Worm (Caenorhabditis elegans) whole organism, midembryonic: ENCODE measurements around the gene F49H12.2.

Experiments
- T22C8.4 ChIP-seq: fragments of 200-800 bp; sonication (Bioruptor generic); IDR thresholded peaks from 2 replicates; pipeline ENCODE4 v1.3.6; 2022; ENCODE audit warnings: missing genetic modification characterization, missing compliant biosample characterization
- cog-1 ChIP-seq: sonication (generic microtip); optimal IDR thresholded peaks from 2 replicates; lab custom pipeline; 2016; ENCODE audit warnings: missing genetic modification characterization, missing compliant biosample characterization
- flt-1 ChIP-seq: fragments of 200-800 bp; sonication (Bioruptor generic); IDR thresholded peaks from 2 replicates; pipeline ENCODE4 v1.3.6; 2022; ENCODE audit warnings: missing genetic modification characterization, missing compliant biosample characterization
- klf-2 ChIP-seq: fragments of 200-800 bp; sonication (Bioruptor generic); conservative IDR thresholded peaks from 2 replicates; pipeline ENCODE4 v1.3.6; 2022; ENCODE audit warnings: missing genetic modification reagents, missing genetic modification characterization, missing compliant biosample characterization
- med-1 ChIP-seq: sonication (generic microtip); optimal IDR thresholded peaks from 2 replicates; lab custom pipeline; 2017; ENCODE audit warnings: missing genetic modification characterization, mild to moderate bottlenecking, missing compliant biosample characterization, antibody characterized with exemption, missing genetic modification reagents; ENCODE audit not compliant: insufficient read depth
- ref-1 ChIP-seq: fragments of 200-800 bp; sonication (Bioruptor generic); conservative IDR thresholded peaks from 2 replicates; pipeline ENCODE4 v1.3.6; 2022; ENCODE audit warnings: missing genetic modification reagents, missing genetic modification characterization, missing compliant biosample characterization
- tab-1 ChIP-seq: fragments of 200-800 bp; sonication (Bioruptor generic); IDR thresholded peaks from 2 replicates; pipeline ENCODE4 v1.3.6; 2022; ENCODE audit warnings: missing genetic modification characterization, missing compliant biosample characterization
- ztf-23 ChIP-seq: fragments of 200-800 bp; sonication (Bioruptor generic); IDR thresholded peaks from 2 replicates; pipeline ENCODE4 v1.3.6; 2022; ENCODE audit warnings: missing genetic modification reagents, missing genetic modification characterization, missing compliant biosample characterization
- ztf-29 ChIP-seq: fragments of 200-800 bp; sonication (Bioruptor generic); IDR thresholded peaks from 2 replicates; pipeline ENCODE4 v1.3.6; 2022; ENCODE audit warnings: missing genetic modification reagents, missing genetic modification characterization, missing compliant biosample characterization

Gene F49H12.2

DNA sequence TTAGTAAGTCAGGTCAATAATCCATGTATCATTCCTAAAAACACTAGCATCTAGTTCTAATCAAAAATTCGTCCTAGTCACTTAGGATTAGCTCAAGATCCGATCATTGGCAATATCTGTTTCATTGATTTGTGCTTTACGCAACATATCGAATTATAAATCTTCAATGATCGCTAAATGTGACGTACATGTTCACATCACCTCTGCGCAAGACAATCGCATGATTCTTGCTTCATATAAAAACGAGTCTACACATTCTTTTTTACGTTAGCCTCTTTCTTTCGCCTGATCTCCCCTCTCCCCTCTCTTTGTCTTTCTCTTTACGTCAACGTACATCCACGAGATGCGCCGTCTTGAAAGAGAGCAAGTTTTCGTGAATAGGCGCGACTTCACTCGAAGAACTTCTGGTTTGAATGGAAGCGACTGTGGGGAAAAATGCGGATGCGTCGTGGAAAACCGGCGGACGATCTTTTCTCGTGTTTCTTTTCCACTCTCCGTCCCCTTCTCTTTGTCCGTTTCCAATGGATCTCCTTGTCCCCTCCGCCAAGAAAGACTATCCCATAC, 31.3 kb downstream of the F49H12.2 start:
- TF ChIP-seq ztf-29 (GFP tag; lab: Robert Waterston, UW) (no peak), flt-1 (no peak), tab-1 (no peak), klf-2 (no peak), cog-1 (tag; lab: Kevin White, UChicago) (no peak), med-1 (GFP tag; lab: Kevin White, UChicago) (no peak), ref-1 (no peak), T22C8.4 (no peak), ztf-23 (no peak)

- TF ChIP-seq klf-2 (no peak), ref-1 (no peak), cog-1 (tag; lab: Kevin White, UChicago) (no peak), med-1 (GFP tag; lab: Kevin White, UChicago) (no peak), ztf-23 (no peak), T22C8.4 (no peak)
Measured at ce11 chrX:2118162-2118561, 33.1 kb downstream of the F49H12.2 start, which contains the start of gene swip-10. TSS of gene swip-10 (minus strand) at chrX:2118262.

- TF ChIP-seq T22C8.4 (no peak), ztf-23 (no peak), med-1 (GFP tag; lab: Kevin White, UChicago) (no peak), ztf-29 (GFP tag; lab: Robert Waterston, UW) (no peak), flt-1 (no peak), ref-1 (no peak), tab-1 (no peak), cog-1 (tag; lab: Kevin White, UChicago) (no peak), klf-2 (no peak)
Measured at ce11 chrX:2120961-2121360, 35.9 kb downstream of the F49H12.2 start, which contains the start of gene gpa-5. TSS of gene gpa-5 (minus strand) at chrX:2121061.

DNA sequence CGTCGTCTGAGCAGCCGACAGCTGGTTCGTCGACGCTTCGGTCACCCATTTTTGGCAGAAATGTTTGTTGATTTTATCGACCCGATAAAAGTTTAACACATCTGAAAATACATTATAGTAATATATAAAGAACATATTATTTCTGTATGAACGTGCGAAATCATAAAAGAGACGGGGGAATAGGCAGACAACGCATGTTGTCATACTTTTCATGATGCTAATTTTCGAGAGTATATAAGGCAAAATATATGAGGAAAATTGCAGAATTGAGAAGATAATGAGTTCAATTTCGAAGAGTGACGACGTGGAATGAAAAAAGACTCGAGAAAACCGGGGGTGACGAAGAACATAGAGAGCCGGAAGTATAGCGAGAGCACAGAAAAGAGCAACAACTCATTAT, 45.1 kb downstream of the F49H12.2 start, which contains the start of gene F53B1.8:
Gene F53B1.8 (minus strand): TSS at position 101 of the 400 bp plus-strand sequence.
- no peak for TF ChIP-seq cog-1 (tag; lab: Kevin White, UChicago)
- no peak for TF ChIP-seq tab-1
- TF ChIP-seq ref-1, result no peak
- no peak for TF ChIP-seq klf-2
- TF ChIP-seq ztf-23, result no peak
- no peak for TF ChIP-seq T22C8.4
- TF ChIP-seq med-1 (GFP tag; lab: Kevin White, UChicago), result no peak
- no peak for TF ChIP-seq ztf-29 (GFP tag; lab: Robert Waterston, UW)
- TF ChIP-seq flt-1, result no peak

DNA sequence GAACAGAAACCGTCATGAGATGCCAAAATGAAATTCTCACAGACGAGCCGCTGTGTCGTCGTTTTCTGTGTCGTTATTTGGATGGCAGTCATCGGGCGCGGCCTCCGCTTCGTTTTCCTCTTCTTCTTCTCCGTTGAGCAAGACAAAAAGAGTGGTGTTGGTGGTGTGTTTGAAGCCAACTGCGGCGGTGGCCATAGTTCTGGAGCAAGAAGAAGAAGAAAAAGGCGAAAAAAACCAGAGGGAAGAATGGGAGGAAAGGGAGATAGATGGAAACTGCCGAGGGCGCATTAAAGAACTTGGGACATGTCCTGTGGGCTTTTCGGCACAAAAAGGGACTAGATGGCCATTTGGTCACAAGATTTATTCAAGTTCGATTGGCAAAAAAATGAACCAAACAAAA, 46.6 kb downstream of the F49H12.2 start, which contains the start of gene F53B1.9:
Gene F53B1.9 (minus strand): TSS at position 195 of the 400 bp plus-strand sequence.
- TF ChIP-seq T22C8.4, result no peak
- TF ChIP-seq ztf-23, result no peak
